In the genomic region with DNA sequence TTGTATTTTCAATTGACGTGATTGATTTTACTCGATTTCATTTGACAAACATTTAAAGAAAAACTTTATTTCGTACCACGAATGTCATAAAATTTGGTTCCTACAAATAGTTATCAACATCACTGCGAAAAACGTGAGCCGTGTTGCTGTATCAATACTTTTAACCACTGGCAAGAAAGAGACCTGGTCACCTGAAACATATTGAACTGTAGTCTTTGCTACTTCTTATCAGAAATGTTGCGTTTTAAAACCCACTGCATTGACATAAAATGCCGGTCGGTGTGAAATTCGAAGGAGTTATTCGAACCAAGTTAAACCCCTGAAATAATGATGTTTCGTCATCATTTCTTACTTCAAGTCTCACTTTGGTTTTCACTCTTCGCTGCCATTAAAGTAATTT, we compare ENCODE assay signal across 5 worm cellular contexts.
A peak's percentile ranks its signal among the peaks of the same experiment; 100 is the strongest.
TF ChIP-seq lines count a peak whose summit lies in the region.

No protein-coding gene starts in this region.

TF ChIP-seq in whole organism, L1 larva, 84 proteins besides CTCF, POLR2A, EP300 and RAD21:
- TF ChIP-seq efl-1 (optimal IDR thresholded peaks at IDR 0.05; lab: Kevin White, UChicago) (no peak), efl-1 (GFP tag; optimal IDR thresholded peaks at IDR 0.05 in 1 of 2; lab: Kevin White, UChicago) (peak in 1 of 2 experiments; percentile 78), snpc-4 (tag; optimal IDR thresholded peaks at IDR 0.05; lab: Kevin White, UChicago) (no peak), lin-35 (GFP tag; optimal IDR thresholded peaks at IDR 0.05; lab: Kevin White, UChicago) (peak in 1 of 2 experiments; percentile 29), elt-2 (tag; optimal IDR thresholded peaks at IDR 0.05; lab: Kevin White, UChicago) (peak; percentile 58), mdl-1 (tag; optimal IDR thresholded peaks at IDR 0.05; lab: Kevin White, UChicago) (peak in 1 of 2 experiments; percentile 6)

TF ChIP-seq in whole organism, L2 larva, 48 proteins besides CTCF, POLR2A, EP300 and RAD21:
- no peak for TF ChIP-seq lin-11 (tag; optimal IDR thresholded peaks at IDR 0.05; lab: Kevin White, UChicago)
- TF ChIP-seq sma-9 (GFP tag; optimal IDR thresholded peaks at IDR 0.05; lab: Kevin White, UChicago), result peak; percentile 44
- no peak for TF ChIP-seq sma-9 (tag; optimal IDR thresholded peaks at IDR 0.05; lab: Kevin White, UChicago)
- no peak for TF ChIP-seq nhr-10 (tag; optimal IDR thresholded peaks at IDR 0.05; lab: Kevin White, UChicago)
- peak; percentile 26 for TF ChIP-seq fos-1 (tag; optimal IDR thresholded peaks at IDR 0.05; lab: Kevin White, UChicago)
- TF ChIP-seq unc-55 (GFP tag; optimal IDR thresholded peaks at IDR 0.05; lab: Kevin White, UChicago), result no peak
- TF ChIP-seq gmeb-1 (tag; optimal IDR thresholded peaks at IDR 0.05; lab: Kevin White, UChicago), result peak; percentile 14
- TF ChIP-seq ceh-82 (tag; optimal IDR thresholded peaks at IDR 0.05; lab: Kevin White, UChicago), result no peak
- TF ChIP-seq lsy-2 (tag; optimal IDR thresholded peaks at IDR 0.05; lab: Kevin White, UChicago), result no peak
- no peak for TF ChIP-seq lin-39 (tag; optimal IDR thresholded peaks at IDR 0.05; lab: Kevin White, UChicago)

TF ChIP-seq in whole organism, L3 larva, 47 proteins besides CTCF, POLR2A, EP300 and RAD21:
- TF ChIP-seq pqm-1 (tag; optimal IDR thresholded peaks at IDR 0.05; lab: Kevin White, UChicago), result peak; percentile 41
- TF ChIP-seq nhr-11 (tag; optimal IDR thresholded peaks at IDR 0.05; lab: Kevin White, UChicago), result no peak
- TF ChIP-seq zag-1 (tag; optimal IDR thresholded peaks at IDR 0.05; lab: Kevin White, UChicago), result no peak
- TF ChIP-seq elt-1 (tag; optimal IDR thresholded peaks at IDR 0.05; lab: Kevin White, UChicago), result no peak
- TF ChIP-seq elt-2 (tag; optimal IDR thresholded peaks at IDR 0.05; lab: Kevin White, UChicago), result peak; percentile 69
- no peak for TF ChIP-seq ceh-82 (tag; optimal IDR thresholded peaks at IDR 0.05; lab: Kevin White, UChicago)

TF ChIP-seq in whole organism, L4 larva, 104 proteins besides CTCF, POLR2A, EP300 and RAD21:
- TF ChIP-seq ama-1 (optimal IDR thresholded peaks at IDR 0.05; lab: Kevin White, UChicago) (no peak), nhr-77 (tag; optimal IDR thresholded peaks at IDR 0.05; lab: Kevin White, UChicago) (peak; percentile 1), dve-1 (tag; optimal IDR thresholded peaks at IDR 0.05; lab: Kevin White, UChicago; ENCODE audit: insufficient read depth) (peak; percentile 61), lin-13 (GFP tag; optimal IDR thresholded peaks at IDR 0.05; lab: Kevin White, UChicago) (no peak), nhr-42 (GFP tag; IDR thresholded peaks at IDR 0.05; lab: Robert Waterston, UW) (no peak), D1046.2 (GFP tag; IDR thresholded peaks at IDR 0.05; lab: Robert Waterston, UW) (no peak), hlh-30 (tag; optimal IDR thresholded peaks at IDR 0.05; lab: Kevin White, UChicago; ENCODE audit: insufficient read depth) (peak; percentile 39), hlh-11 (tag; optimal IDR thresholded peaks at IDR 0.05; lab: Kevin White, UChicago) (peak; percentile 54), dmd-6 (GFP tag; IDR thresholded peaks at IDR 0.05; lab: Robert Waterston, UW) (peak; percentile 74), daf-16 (GFP tag; optimal IDR thresholded peaks at IDR 0.05; lab: Kevin White, UChicago) (no peak), daf-16 (tag; optimal IDR thresholded peaks at IDR 0.05; lab: Kevin White, UChicago) (peak; percentile 74), nhr-76 (tag; optimal IDR thresholded peaks at IDR 0.05; lab: Kevin White, UChicago) (no peak), nhr-28 (tag; optimal IDR thresholded peaks at IDR 0.05; lab: Kevin White, UChicago) (peak; percentile 52), unc-62 (GFP tag; optimal IDR thresholded peaks at IDR 0.05 in 1 of 2; lab: Kevin White, UChicago) (no peak), unc-62 (tag; optimal IDR thresholded peaks at IDR 0.05; lab: Kevin White, UChicago) (no peak), zfp-2 (tag; optimal IDR thresholded peaks at IDR 0.05; lab: Kevin White, UChicago) (no peak), fos-1 (tag; optimal IDR thresholded peaks at IDR 0.05; lab: Kevin White, UChicago) (no peak)

TF ChIP-seq in whole organism, young adult, 124 proteins besides CTCF, POLR2A, EP300 and RAD21:
- TF ChIP-seq lin-26 (GFP tag; IDR thresholded peaks at IDR 0.05; lab: Robert Waterston, UW) (no peak), lir-1 (GFP tag; conservative IDR thresholded peaks at IDR 0.05; lab: Robert Waterston, UW) (no peak), sptf-2 (GFP tag; optimal IDR thresholded peaks at IDR 0.05; lab: Kevin White, UChicago) (no peak), rpc-1 (optimal IDR thresholded peaks at IDR 0.05; lab: Kevin White, UChicago) (no peak), rpc-1 (tag; optimal IDR thresholded peaks at IDR 0.05; lab: Kevin White, UChicago) (no peak), dpl-1 (GFP tag; optimal IDR thresholded peaks at IDR 0.05; lab: Kevin White, UChicago) (no peak), ZK185.1 (tag; optimal IDR thresholded peaks at IDR 0.05; lab: Kevin White, UChicago; ENCODE audit: poor library complexity, severe bottlenecking) (no peak), cebp-1 (GFP tag; IDR thresholded peaks at IDR 0.05; lab: Robert Waterston, UW) (no peak), cebp-1 (tag; optimal IDR thresholded peaks at IDR 0.05; lab: Kevin White, UChicago) (peak; percentile 0), lag-1 (GFP tag; IDR thresholded peaks at IDR 0.05; lab: Robert Waterston, UW) (no peak), ztf-26 (tag; optimal IDR thresholded peaks at IDR 0.05; lab: Kevin White, UChicago) (no peak), F33H1.4 (GFP tag; IDR thresholded peaks at IDR 0.05; lab: Robert Waterston, UW) (no peak), ztf-6 (GFP tag; IDR thresholded peaks at IDR 0.05; lab: Robert Waterston, UW) (no peak), nhr-80 (tag; optimal IDR thresholded peaks at IDR 0.05; lab: Kevin White, UChicago) (peak; percentile 77)
